Worm (Caenorhabditis elegans): ENCODE measurements around the gene Y39B6A.27.

The Y39B6A.27 gene

ce11 chrV:18993535-18993990 lies 38.0 kb upstream of the Y39B6A.27 start, which contains the start of gene gtf-2F2:
Gene gtf-2F2, plus strand, starts transcription at chrV:18993940.
- TF ChIP-seq lir-3 (tag; optimal IDR thresholded peaks at IDR 0.05) (no peak), nhr-42 (GFP tag; IDR thresholded peaks at IDR 0.05) (no peak), nhr-76 (tag; optimal IDR thresholded peaks at IDR 0.05) (no peak), egl-43 (GFP tag; IDR thresholded peaks at IDR 0.05) (no peak), pha-4 (GFP tag; IDR thresholded peaks at IDR 0.05) (no peak), pha-4 (tag; optimal IDR thresholded peaks at IDR 0.05) (no peak), ceh-82 (tag; optimal IDR thresholded peaks at IDR 0.05) (no peak), cey-2 (tag; optimal IDR thresholded peaks at IDR 0.05; ENCODE audit: borderline replicate concordance, insufficient read depth) (no peak), ztf-7 (tag; optimal IDR thresholded peaks at IDR 0.05) (no peak), nhr-25 (tag; optimal IDR thresholded peaks at IDR 0.05; ENCODE audit: borderline replicate concordance, insufficient read depth) (no peak), zip-2 (tag; optimal IDR thresholded peaks at IDR 0.05) (no peak), aha-1 (tag) (peak; percentile 79), ceh-28 (tag; optimal IDR thresholded peaks at IDR 0.05) (peak; percentile 91), mes-2 (tag; optimal IDR thresholded peaks at IDR 0.05; ENCODE audit: poor library complexity, severe bottlenecking) (no peak), mep-1 (tag; optimal IDR thresholded peaks at IDR 0.05) (no peak), zfp-2 (tag; optimal IDR thresholded peaks at IDR 0.05) (no peak), spr-3 (GFP tag; optimal IDR thresholded peaks at IDR 0.05) (no peak), daf-12 (tag; optimal IDR thresholded peaks at IDR 0.05) (no peak)

- TF ChIP-seq mdt-29 (GFP tag; IDR thresholded peaks at IDR 0.05) (no peak), cey-2 (tag; optimal IDR thresholded peaks at IDR 0.05; ENCODE audit: borderline replicate concordance, insufficient read depth) (no peak), ctbp-1 (GFP tag; IDR thresholded peaks at IDR 0.05) (no peak), nhr-111 (GFP tag; optimal IDR thresholded peaks at IDR 0.05) (no peak), nhr-77 (tag; optimal IDR thresholded peaks at IDR 0.05) (no peak), ztf-7 (tag; optimal IDR thresholded peaks at IDR 0.05) (no peak), lin-15B (tag; optimal IDR thresholded peaks at IDR 0.05) (no peak), D1046.2 (GFP tag; IDR thresholded peaks at IDR 0.05) (no peak), ceh-32 (tag; optimal IDR thresholded peaks at IDR 0.05; ENCODE audit: poor library complexity) (no peak), lin-39 (tag; optimal IDR thresholded peaks at IDR 0.05) (no peak), rbr-2 (tag; optimal IDR thresholded peaks at IDR 0.05) (no peak), F44E2.7 (GFP tag; IDR thresholded peaks at IDR 0.05) (no peak), ceh-20 (GFP tag; IDR thresholded peaks at IDR 0.05) (no peak), F10B5.3 (tag; optimal IDR thresholded peaks at IDR 0.05) (no peak), saeg-2 (GFP tag; IDR thresholded peaks at IDR 0.05) (no peak)
These were observed 33.5 kb upstream of the Y39B6A.27 start, which contains the start of gene tgt-2 for ce11 chrV:18998045-18998444. Gene tgt-2, plus strand, starts transcription at chrV:18998345.

- TF ChIP-seq zag-1 (tag; optimal IDR thresholded peaks at IDR 0.05) (no peak), ama-1 (optimal IDR thresholded peaks at IDR 0.05) (no peak), nhr-6 (tag; optimal IDR thresholded peaks at IDR 0.05) (no peak), Y75B8A.6 (GFP tag; IDR thresholded peaks at IDR 0.05) (0 out of 2 replicates have a peak, but pooled peaks have one; percentile 43), mxl-2 (GFP tag; conservative IDR thresholded peaks at IDR 0.05) (no peak), gei-8 (GFP tag; optimal IDR thresholded peaks at IDR 0.05) (no peak), dmd-6 (GFP tag; IDR thresholded peaks at IDR 0.05) (no peak), zfp-3 (GFP tag; conservative IDR thresholded peaks at IDR 0.05) (no peak), nhr-11 (tag; optimal IDR thresholded peaks at IDR 0.05) (no peak), ctbp-1 (GFP tag; IDR thresholded peaks at IDR 0.05) (no peak), hlh-30 (tag; optimal IDR thresholded peaks at IDR 0.05; ENCODE audit: insufficient read depth) (no peak), ceh-44 (GFP tag; IDR thresholded peaks at IDR 0.05) (no peak), F10B5.3 (tag; optimal IDR thresholded peaks at IDR 0.05) (no peak), Y48G9A.11 (GFP tag; IDR thresholded peaks at IDR 0.05) (no peak), aha-1 (tag) (peak; percentile 94), zip-11 (GFP tag; IDR thresholded peaks at IDR 0.05) (no peak), nhr-25 (tag; optimal IDR thresholded peaks at IDR 0.05; ENCODE audit: borderline replicate concordance, insufficient read depth) (no peak)
These were observed 31.0 kb upstream of the Y39B6A.27 start for ce11 chrV:19000542-19000941.
